Fruit fly (Drosophila melanogaster): ENCODE data around the gene CG42526.

CG42526 gene

dm6 chr3L:9424528-9424911 is 10.7 kb downstream of the CG42526 start (continued):
- TF ChIP-seq CG14860 (GFP tag; IDR thresholded peaks at IDR 0.05; ENCODE audit: partially characterized antibody) (no peak), CG11093 (GFP tag; IDR thresholded peaks at IDR 0.05) (no peak), Dip3 (GFP tag; optimal IDR thresholded peaks at IDR 0.05) (no peak), her (GFP tag; optimal IDR thresholded peaks at IDR 0.05) (no peak), gce (GFP tag; IDR thresholded peaks at IDR 0.05) (no peak), slp2 (GFP tag; optimal IDR thresholded peaks at IDR 0.05) (no peak), mirr (GFP tag; optimal IDR thresholded peaks at IDR 0.05) (no peak), croc (GFP tag; conservative IDR thresholded peaks at IDR 0.05) (no peak), mam (GFP tag; optimal IDR thresholded peaks at IDR 0.05) (no peak), chif (GFP tag; optimal IDR thresholded peaks at IDR 0.05) (no peak), Scr (GFP tag; IDR thresholded peaks at IDR 0.05; ENCODE audit: partially characterized antibody) (no peak), CG13894 (tag; optimal IDR thresholded peaks at IDR 0.05) (no peak), ken (GFP tag; IDR thresholded peaks at IDR 0.05) (no peak), Ravus (GFP tag; IDR thresholded peaks at IDR 0.05) (no peak), Deaf1 (tag; optimal IDR thresholded peaks at IDR 0.05) (peak; percentile 14), CG13624 (GFP tag; optimal IDR thresholded peaks at IDR 0.05) (no peak), CG14667 (GFP tag; IDR thresholded peaks at IDR 0.05) (no peak), BtbVII (GFP tag; optimal IDR thresholded peaks at IDR 0.05) (peak; percentile 34), ase (GFP tag; IDR thresholded peaks at IDR 0.05) (no peak), salm (tag; optimal IDR thresholded peaks at IDR 0.05) (no peak), Poxn (GFP tag; IDR thresholded peaks at IDR 0.05) (no peak), Optix (GFP tag; IDR thresholded peaks at IDR 0.05) (no peak), HLH54F (GFP tag; optimal IDR thresholded peaks at IDR 0.05) (no peak), Usf (GFP tag; optimal IDR thresholded peaks at IDR 0.05) (no peak), CG7271 (tag; optimal IDR thresholded peaks at IDR 0.05) (no peak), repo (GFP tag; optimal IDR thresholded peaks at IDR 0.05) (no peak), pum (GFP tag; optimal IDR thresholded peaks at IDR 0.05) (no peak), schlank (tag; optimal IDR thresholded peaks at IDR 0.05) (no peak), Hr51 (GFP tag; optimal IDR thresholded peaks at IDR 0.05) (peak in 1 of 2 experiments; percentile 71), zfh1 (GFP tag; IDR thresholded peaks at IDR 0.05) (no peak), CG17359 (tag; optimal IDR thresholded peaks at IDR 0.05) (peak; percentile 35), CG17328 (GFP tag; IDR thresholded peaks at IDR 0.05) (no peak), Ada2b (GFP tag; IDR thresholded peaks at IDR 0.05) (peak; percentile 20; the same call in 1 of the 2 replicates), org-1 (GFP tag; optimal IDR thresholded peaks at IDR 0.05) (no peak), NFAT (GFP tag; IDR thresholded peaks at IDR 0.05) (no peak), Taf1 (GFP tag; IDR thresholded peaks at IDR 0.05) (no peak), twi (tag; optimal IDR thresholded peaks at IDR 0.05) (no peak), CG10543 (GFP tag; optimal IDR thresholded peaks at IDR 0.05) (no peak), vnd (GFP tag; IDR thresholded peaks at IDR 0.05; ENCODE audit: partially characterized antibody) (no peak), CG11398 (GFP tag; optimal IDR thresholded peaks at IDR 0.05) (no peak), shn (GFP tag; optimal IDR thresholded peaks at IDR 0.05) (no peak), CG31441 (GFP tag; IDR thresholded peaks at IDR 0.05) (peak; percentile 54), chinmo (GFP tag; IDR thresholded peaks at IDR 0.05; ENCODE audit: partially characterized antibody) (no peak), D19B (GFP tag; optimal IDR thresholded peaks at IDR 0.05) (no peak), MTF-1 (GFP tag; optimal IDR thresholded peaks at IDR 0.05; ENCODE audit: borderline replicate concordance) (no peak), crol (GFP tag; IDR thresholded peaks at IDR 0.05) (no peak), CG43689 (GFP tag; IDR thresholded peaks at IDR 0.05) (no peak), NK7.1 (GFP tag; optimal IDR thresholded peaks at IDR 0.05) (no peak), CG10431 (GFP tag; optimal IDR thresholded peaks at IDR 0.05) (no peak), CG2678 (tag; optimal IDR thresholded peaks at IDR 0.05) (peak; percentile 53), Oli (tag; optimal IDR thresholded peaks at IDR 0.05) (peak; percentile 2), sqz (GFP tag; optimal IDR thresholded peaks at IDR 0.05) (no peak)
